Fruit fly (Drosophila melanogaster) Kc167 (cell line): ENCODE results near the gene Kif3C.

Experiments used
- Myc ChIP-seq: fragments of >200 bp; optimal IDR thresholded peaks from 2 replicates; lab custom pipeline; 2017; ENCODE audit warnings: missing external identifiers
- Sin3A ChIP-seq: fragments of >200 bp; optimal IDR thresholded peaks from 2 replicates; lab custom pipeline; 2018; ENCODE audit warnings: missing external identifiers
- h ChIP-seq: fragments of >200 bp; optimal IDR thresholded peaks from 3 replicates; lab custom pipeline; 2018; ENCODE audit warnings: missing external identifiers
- insv ChIP-seq: fragments of >200 bp; optimal IDR thresholded peaks from 3 replicates; lab custom pipeline; 2018; ENCODE audit warnings: missing external identifiers
- psq ChIP-seq: fragments of >200 bp; optimal IDR thresholded peaks from 2 replicates; lab custom pipeline; 2017; ENCODE audit warnings: missing external identifiers

Kif3C gene

DNA sequence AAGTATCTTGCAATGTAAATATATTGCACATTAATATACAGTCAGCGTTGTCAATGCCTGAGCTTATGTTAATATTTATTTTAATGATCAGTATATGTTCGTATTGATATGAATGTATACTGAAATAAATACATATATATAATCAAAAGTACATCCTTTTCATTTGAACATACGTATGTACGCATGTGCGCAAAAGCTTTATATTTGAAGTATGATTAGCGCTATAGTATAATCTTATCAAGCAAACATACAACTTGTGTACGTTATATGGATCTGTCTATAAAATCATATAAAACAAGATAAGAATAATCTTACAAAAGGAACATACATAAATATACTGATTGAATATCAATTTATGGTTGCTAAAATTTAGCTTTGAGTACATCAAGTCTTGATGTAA is 51.9 kb downstream of the Kif3C start:
- no peak for TF ChIP-seq psq (lab: Kevin White, UChicago)
- TF ChIP-seq Myc = no peak
- TF ChIP-seq insv (lab: Kevin White, UChicago) = no peak
- no peak for TF ChIP-seq Sin3A (lab: Kevin White, UChicago)
- no peak for TF ChIP-seq h (lab: Kevin White, UChicago)
